Worm (Caenorhabditis elegans) whole organism, L4/young adult: ENCODE data around the gene F45F2.11.

Experiments
- W03F9.2 ChIP-seq: fragments of 150-350 bp; optimal IDR thresholded peaks from 2 replicates; lab custom pipeline; 2014; ENCODE audit warnings: missing biosample characterization, missing genetic modification characterization
- dao-5 ChIP-seq: sonication (generic microtip); optimal IDR thresholded peaks from 2 replicates; lab custom pipeline; 2016; ENCODE audit warnings: missing genotype, missing genetic modification characterization, moderate library complexity, missing compliant biosample characterization
- him-1 ChIP-seq: sonication (generic microtip); optimal IDR thresholded peaks from 2 replicates; lab custom pipeline; 2016; ENCODE audit warnings: missing genotype, missing genetic modification reagents, missing genetic modification characterization, missing compliant biosample characterization

- TF ChIP-seq dao-5 (tag; lab: Kevin White, UChicago) (no peak), him-1 (tag; lab: Kevin White, UChicago) (no peak), W03F9.2 (tag; lab: Kevin White, UChicago) (no peak)
These were observed 31.8 kb upstream of the F45F2.11 start, which contains the start of gene acr-15 for ce11 chrV:8552460-8552859.
